Fruit fly (Drosophila melanogaster): Measurements from ENCODE around the gene RYa-R.

- TF ChIP-seq EcR (GFP tag; optimal IDR thresholded peaks at IDR 0.05): no peak
- TF ChIP-seq CG8478 (optimal IDR thresholded peaks at IDR 0.05): no peak
These were observed 43.8 kb upstream of the RYa-R start for dm6 chr3R:26952857-26953477.

Data from whole organism.